Worm (Caenorhabditis elegans) whole organism, L2 larva: ENCODE measurements around the gene F13H10.8.
A peak's percentile ranks its signal among the peaks of the same experiment; 100 is the strongest.
"Not testable (repeated sequence)": the region's sequence is repeated elsewhere in the genome, so short reads cannot be mapped to it uniquely, and the experiment has no call there.

Experiments used
- C34F6.9 ChIP-seq: fragments of 150-350 bp; optimal IDR thresholded peaks from 2 replicates; lab custom pipeline; 2014; ENCODE audit warnings: missing biosample characterization, missing genetic modification characterization
- F13H6.1 ChIP-seq: sonication (generic microtip); optimal IDR thresholded peaks from 2 replicates; lab custom pipeline; 2016; ENCODE audit warnings: missing genetic modification characterization, missing compliant biosample characterization
- R02D3.7 ChIP-seq: fragments of 150-350 bp; optimal IDR thresholded peaks from 2 replicates; lab custom pipeline; 2014; ENCODE audit warnings: missing biosample characterization, missing genetic modification characterization
- Y55F3AM.14 ChIP-seq: fragments of 200-800 bp; sonication (Bioruptor generic); optimal IDR thresholded peaks from 2 replicates; lab custom pipeline; 2018; ENCODE audit warnings: mild to moderate bottlenecking, missing genetic modification characterization, missing compliant biosample characterization
- ZK546.5 ChIP-seq: sonication (generic microtip); optimal IDR thresholded peaks from 2 replicates; lab custom pipeline; 2017; ENCODE audit warnings: missing biosample characterization, missing genetic modification characterization
- alr-1 ChIP-seq: fragments of 150-350 bp; optimal IDR thresholded peaks from 2 replicates; lab custom pipeline; 2014; ENCODE audit warnings: missing biosample characterization, missing genetic modification characterization
- aly-2 ChIP-seq: fragments of 150-350 bp; optimal IDR thresholded peaks from 2 replicates; lab custom pipeline; 2014; ENCODE audit warnings: missing biosample characterization, missing genetic modification characterization
- ama-1 ChIP-seq: fragments of 150-350 bp; optimal IDR thresholded peaks from 2 replicates; lab custom pipeline; 2018; ENCODE audit warnings: inconsistent platforms
- blmp-1 ChIP-seq: sonication (generic microtip); optimal IDR thresholded peaks from 2 replicates; lab custom pipeline; 2017; ENCODE audit warnings: missing genetic modification characterization, mild to moderate bottlenecking, missing compliant biosample characterization, antibody characterized with exemption, moderate library complexity; ENCODE audit not compliant: insufficient read depth
- ceh-16 ChIP-seq: fragments of 150-350 bp; optimal IDR thresholded peaks from 2 replicates; lab custom pipeline; 2014; ENCODE audit warnings: missing biosample characterization, missing genetic modification characterization
- crh-2 ChIP-seq: sonication (generic microtip); optimal IDR thresholded peaks from 2 replicates; lab custom pipeline; 2017; ENCODE audit warnings: missing biosample characterization, missing genetic modification characterization
- dmd-4 ChIP-seq: sonication (generic microtip); optimal IDR thresholded peaks from 2 replicates; lab custom pipeline; 2017; ENCODE audit warnings: missing biosample characterization, missing genetic modification characterization
- elt-1 ChIP-seq: fragments of 150-350 bp; optimal IDR thresholded peaks from 2 replicates; lab custom pipeline; 2014; ENCODE audit warnings: missing biosample characterization, missing genetic modification characterization
- elt-3 ChIP-seq: sonication (generic microtip); optimal IDR thresholded peaks from 2 replicates; lab custom pipeline; 2017; ENCODE audit warnings: missing biosample characterization, missing genetic modification characterization
- fos-1 ChIP-seq: fragments of 150-350 bp; optimal IDR thresholded peaks from 2 replicates; lab custom pipeline; 2014; ENCODE audit warnings: missing biosample characterization, missing genetic modification characterization
- gmeb-1 ChIP-seq: fragments of 150-350 bp; optimal IDR thresholded peaks from 2 replicates; lab custom pipeline; 2014; ENCODE audit warnings: missing biosample characterization, missing genetic modification characterization
- lin-11 ChIP-seq: fragments of 150-350 bp; sonication (generic microtip); optimal IDR thresholded peaks from 2 replicates; lab custom pipeline; 2014; ENCODE audit warnings: missing biosample characterization, missing genetic modification characterization, inconsistent platforms, mixed read lengths
- lin-13 ChIP-seq: fragments of 150-350 bp; optimal IDR thresholded peaks from 2 replicates; lab custom pipeline; 2014; ENCODE audit warnings: missing biosample characterization, missing genetic modification reagents, missing genetic modification characterization
- lin-39 ChIP-seq: fragments of 150-350 bp; optimal IDR thresholded peaks from 2 replicates; lab custom pipeline; 2014; ENCODE audit warnings: missing biosample characterization, missing genetic modification reagents, missing genetic modification characterization
- lsy-2 ChIP-seq, 2 experiments: fragments of 150-350 bp in 1 of 2; sonication (generic microtip) in 1 of 2; optimal IDR thresholded peaks; 2 replicates each; lab custom pipeline; 2014 to 2017; ENCODE audit warnings: missing biosample characterization in 2 of 2, missing genetic modification characterization in 2 of 2
- mab-5 ChIP-seq: fragments of 150-350 bp; optimal IDR thresholded peaks from 2 replicates; lab custom pipeline; 2014; ENCODE audit warnings: missing biosample characterization, missing genetic modification characterization
- mbf-1 ChIP-seq: sonication (generic microtip); optimal IDR thresholded peaks from 2 replicates; lab custom pipeline; 2017; ENCODE audit warnings: missing biosample characterization, missing genetic modification characterization
- mdl-1 ChIP-seq, 2 experiments: fragments of 150-350 bp in 1 of 2; sonication (generic microtip) in 1 of 2; optimal IDR thresholded peaks; 2 replicates each; lab custom pipeline; 2017; ENCODE audit warnings: missing biosample characterization in 2 of 2, missing genetic modification characterization in 2 of 2
- nhr-10 ChIP-seq: sonication (generic microtip); optimal IDR thresholded peaks from 2 replicates; lab custom pipeline; 2017; ENCODE audit warnings: missing biosample characterization, missing genetic modification characterization
- nhr-11 ChIP-seq: fragments of 150-350 bp; optimal IDR thresholded peaks from 2 replicates; lab custom pipeline; 2014; ENCODE audit warnings: missing biosample characterization, missing genetic modification characterization
- nhr-12 ChIP-seq: fragments of 150-350 bp; optimal IDR thresholded peaks from 2 replicates; lab custom pipeline; 2014; ENCODE audit warnings: missing biosample characterization, missing genetic modification characterization
- nhr-129 ChIP-seq: fragments of 150-350 bp; optimal IDR thresholded peaks from 2 replicates; lab custom pipeline; 2014; ENCODE audit warnings: missing biosample characterization, missing genetic modification characterization
- nhr-23 ChIP-seq: fragments of 150-350 bp; optimal IDR thresholded peaks from 2 replicates; lab custom pipeline; 2014; ENCODE audit warnings: missing biosample characterization, missing genetic modification reagents, missing genetic modification characterization
- nhr-237 ChIP-seq: fragments of 150-350 bp; optimal IDR thresholded peaks from 2 replicates; lab custom pipeline; 2014; ENCODE audit warnings: missing biosample characterization, missing genetic modification characterization
- nhr-25 ChIP-seq: fragments of 150-350 bp; sonication (generic microtip); optimal IDR thresholded peaks from 3 replicates; lab custom pipeline; 2014; ENCODE audit warnings: missing biosample characterization, missing genetic modification characterization
- nhr-6 ChIP-seq: fragments of 150-350 bp; optimal IDR thresholded peaks from 2 replicates; lab custom pipeline; 2014; ENCODE audit warnings: missing biosample characterization, missing genetic modification characterization
- nhr-77 ChIP-seq: fragments of 150-350 bp; optimal IDR thresholded peaks from 2 replicates; lab custom pipeline; 2014; ENCODE audit warnings: missing biosample characterization, missing genetic modification characterization
- peb-1 ChIP-seq: fragments of 150-350 bp; optimal IDR thresholded peaks from 2 replicates; lab custom pipeline; 2014; ENCODE audit warnings: missing biosample characterization, missing genetic modification characterization
- sem-4 ChIP-seq: fragments of 150-350 bp; optimal IDR thresholded peaks from 2 replicates; lab custom pipeline; 2014; ENCODE audit warnings: missing biosample characterization, missing genetic modification reagents, missing genetic modification characterization
- skn-1 ChIP-seq: sonication (generic microtip); optimal IDR thresholded peaks from 2 replicates; lab custom pipeline; 2017; ENCODE audit warnings: missing biosample characterization, missing genetic modification characterization
- sma-3 ChIP-seq: sonication (generic microtip); optimal IDR thresholded peaks from 2 replicates; lab custom pipeline; 2016; ENCODE audit warnings: missing genetic modification reagents, missing genetic modification characterization, missing compliant biosample characterization
- sma-9 ChIP-seq, 2 experiments: fragments of 150-350 bp in 1 of 2; sonication (generic microtip) in 1 of 2; optimal IDR thresholded peaks; 2 replicates each; lab custom pipeline; 2014 to 2016; ENCODE audit warnings: missing genetic modification characterization in 2 of 2, mild to moderate bottlenecking in 1 of 2, missing biosample characterization in 1 of 2, missing compliant biosample characterization in 1 of 2, missing genetic modification reagents in 1 of 2, moderate library complexity in 1 of 2
- snpc-4 ChIP-seq: fragments of 150-350 bp; optimal IDR thresholded peaks from 2 replicates; lab custom pipeline; 2014; ENCODE audit warnings: missing biosample characterization, missing genetic modification characterization
- unc-39 ChIP-seq: fragments of 150-350 bp; optimal IDR thresholded peaks from 2 replicates; lab custom pipeline; 2014; ENCODE audit warnings: missing biosample characterization, missing genetic modification characterization
- unc-55 ChIP-seq: fragments of 150-350 bp; sonication (generic microtip); optimal IDR thresholded peaks from 3 replicates; lab custom pipeline; 2014; ENCODE audit warnings: missing biosample characterization, missing genetic modification reagents, missing genetic modification characterization
- unc-62 ChIP-seq: fragments of 150-350 bp; optimal IDR thresholded peaks from 2 replicates; lab custom pipeline; 2014; ENCODE audit warnings: missing biosample characterization, missing genetic modification reagents, missing genetic modification characterization
- zag-1 ChIP-seq: fragments of 150-350 bp; optimal IDR thresholded peaks from 2 replicates; lab custom pipeline; 2014; ENCODE audit warnings: missing biosample characterization, missing genetic modification characterization
- ztf-1 ChIP-seq: fragments of 200-800 bp; sonication (Bioruptor generic); conservative IDR thresholded peaks from 2 replicates; pipeline ENCODE4 v1.3.6; 2022; ENCODE audit warnings: missing genetic modification characterization, missing compliant biosample characterization
- ztf-11 ChIP-seq: sonication (generic microtip); optimal IDR thresholded peaks from 2 replicates; lab custom pipeline; 2017; ENCODE audit warnings: missing biosample characterization, missing genetic modification characterization
- ztf-4 ChIP-seq: fragments of 150-350 bp; optimal IDR thresholded peaks from 2 replicates; lab custom pipeline; 2014; ENCODE audit warnings: missing biosample characterization, missing genetic modification characterization

The F13H10.8 gene

ce11 chrIV:11068314-11068713 is 48.0 kb downstream of the F13H10.8 start:
- TF ChIP-seq gmeb-1 (tag; lab: Kevin White, UChicago) (no peak), nhr-237 (tag; lab: Kevin White, UChicago) (no peak), blmp-1 (tag; lab: Kevin White, UChicago) (no peak), elt-3 (no peak), dmd-4 (tag; lab: Kevin White, UChicago) (no peak), fos-1 (tag; lab: Kevin White, UChicago) (no peak), lsy-2 (tag; optimal IDR thresholded peaks at IDR 0.05; lab: Kevin White, UChicago) (peak in 1 of 2 experiments; percentile 77), mbf-1 (tag; lab: Kevin White, UChicago) (no peak), mab-5 (tag; lab: Kevin White, UChicago) (peak; percentile 58), aly-2 (tag; lab: Kevin White, UChicago) (no peak), ZK546.5 (tag; lab: Kevin White, UChicago) (no peak), lin-11 (no peak), sma-9 (GFP tag; optimal IDR thresholded peaks at IDR 0.05; lab: Kevin White, UChicago) (peak; percentile 72), sma-9 (tag; optimal IDR thresholded peaks at IDR 0.05; lab: Kevin White, UChicago) (no peak), nhr-11 (tag; lab: Kevin White, UChicago) (no peak), nhr-12 (tag; lab: Kevin White, UChicago) (no peak), mdl-1 (tag; optimal IDR thresholded peaks at IDR 0.05; lab: Kevin White, UChicago) (no peak), lin-13 (GFP tag; lab: Kevin White, UChicago) (no peak), ztf-4 (tag; lab: Kevin White, UChicago) (peak; percentile 62), C34F6.9 (peak; percentile 59), alr-1 (tag; lab: Kevin White, UChicago) (no peak), lin-39 (no peak), snpc-4 (tag; lab: Kevin White, UChicago) (no peak), nhr-6 (tag; lab: Kevin White, UChicago) (peak; percentile 67), unc-39 (tag; lab: Kevin White, UChicago) (no peak), nhr-10 (tag; lab: Kevin White, UChicago) (no peak), ztf-11 (tag; lab: Kevin White, UChicago) (no peak), nhr-25 (tag; lab: Kevin White, UChicago) (no peak), F13H6.1 (tag; lab: Kevin White, UChicago) (peak; percentile 84), ztf-1 (GFP tag; lab: Robert Waterston, UW) (no peak), nhr-129 (tag; lab: Kevin White, UChicago) (peak; percentile 87), nhr-77 (tag; lab: Kevin White, UChicago) (no peak), peb-1 (tag; lab: Kevin White, UChicago) (no peak), crh-2 (tag; lab: Kevin White, UChicago) (no peak), zag-1 (tag; lab: Kevin White, UChicago) (no peak), elt-1 (tag; lab: Kevin White, UChicago) (no peak), ceh-16 (no peak), sem-4 (no peak), skn-1 (tag; lab: Kevin White, UChicago) (no peak), R02D3.7 (tag; lab: Kevin White, UChicago) (no peak), unc-62 (peak; percentile 79), nhr-23 (no peak), Y55F3AM.14 (GFP tag; lab: Kevin White, UChicago) (no peak), sma-3 (GFP tag; lab: Kevin White, UChicago) (no peak), unc-55 (GFP tag; lab: Kevin White, UChicago) (no peak), ama-1 (lab: Kevin White, UChicago) (no peak)

- TF ChIP-seq nhr-237 (tag; lab: Kevin White, UChicago) (peak; percentile 76), sma-9 (tag; optimal IDR thresholded peaks at IDR 0.05; lab: Kevin White, UChicago) (peak; percentile 59)
- TF ChIP-seq sma-9 (GFP tag; optimal IDR thresholded peaks at IDR 0.05; lab: Kevin White, UChicago) = not testable (repeated sequence)
Measured at ce11 chrIV:11070895-11071294, 50.6 kb downstream of the F13H10.8 start.
